Fruit fly (Drosophila melanogaster) S2 (cell line): ENCODE measurements around the gene spirit.

ENCODE experiments used
- CG8478 ChIP-seq: fragments of >200 bp; optimal IDR thresholded peaks from 2 replicates; lab custom pipeline; 2018
- CTCF ChIP-seq, 2 experiments: fragments of >200 bp; optimal IDR thresholded peaks; 2 replicates each; lab custom pipeline; 2018

dm6 chrX:8536649-8537048 lies 36.7 kb downstream of the spirit start:
- TF ChIP-seq CTCF (optimal IDR thresholded peaks at IDR 0.05; lab: Kevin White, UChicago) (no peak), CG8478 (no peak)
